Fruit fly (Drosophila melanogaster) whole organism, prepupa: Measurements from ENCODE around the gene CG32507.

Experiments used
- CG10669 ChIP-seq: fragments of 200-800 bp; sonication (Bioruptor generic); optimal IDR thresholded peaks from 3 replicates; lab custom pipeline; 2018; ENCODE audit warnings: missing biosample characterization, mild to moderate bottlenecking, missing genetic modification characterization, moderate library complexity
- CG11762 ChIP-seq: fragments of 200-800 bp; sonication (Bioruptor generic); optimal IDR thresholded peaks from 3 replicates; lab custom pipeline; 2016; ENCODE audit warnings: missing biosample characterization, missing genetic modification characterization; ENCODE audit not compliant: insufficient read depth
- CG11902 ChIP-seq: fragments of 200-800 bp; sonication (Bioruptor generic); optimal IDR thresholded peaks from 3 replicates; lab custom pipeline; 2016; ENCODE audit warnings: missing biosample characterization, missing genetic modification characterization
- CG15336 ChIP-seq: fragments of 200-800 bp; sonication (Bioruptor generic); IDR thresholded peaks from 2 replicates; pipeline ENCODE4 v1.3.6; 2022; ENCODE audit warnings: missing biosample characterization, missing genetic modification characterization
- CG1621 ChIP-seq: fragments of 200-800 bp; sonication (Bioruptor generic); optimal IDR thresholded peaks from 3 replicates; lab custom pipeline; 2018; ENCODE audit warnings: missing biosample characterization, mild to moderate bottlenecking, missing genetic modification characterization
- CG3032 ChIP-seq: fragments of 200-800 bp; optimal IDR thresholded peaks from 2 replicates; lab custom pipeline; 2019; ENCODE audit warnings: missing biosample characterization, mild to moderate bottlenecking, missing genetic modification characterization, moderate library complexity
- CG32006 ChIP-seq: fragments of 200-800 bp; sonication (Bioruptor generic); optimal IDR thresholded peaks from 3 replicates; lab custom pipeline; 2017; ENCODE audit warnings: missing biosample characterization, mild to moderate bottlenecking, missing genetic modification characterization
- CG4318 ChIP-seq: fragments of 200-800 bp; sonication (Bioruptor generic); optimal IDR thresholded peaks from 3 replicates; lab custom pipeline; 2017; ENCODE audit warnings: missing biosample characterization, mild to moderate bottlenecking, missing genetic modification characterization
- CG6163 ChIP-seq: fragments of 200-800 bp; sonication (Bioruptor generic); IDR thresholded peaks from 3 replicates; pipeline ENCODE4 v1.3.6; 2022; ENCODE audit warnings: missing biosample characterization, missing genetic modification characterization
- CG6276 ChIP-seq: fragments of 200-800 bp; sonication (Bioruptor generic); optimal IDR thresholded peaks from 2 replicates; lab custom pipeline; 2017; ENCODE audit warnings: missing biosample characterization, mild to moderate bottlenecking, missing genetic modification characterization
- CG6792 ChIP-seq: fragments of 200-800 bp; sonication (Bioruptor generic); optimal IDR thresholded peaks from 3 replicates; lab custom pipeline; 2016; ENCODE audit warnings: missing biosample characterization, missing genetic modification characterization
- CG7368 ChIP-seq: fragments of 200-800 bp; sonication (Bioruptor generic); optimal IDR thresholded peaks from 3 replicates; lab custom pipeline; 2016; ENCODE audit warnings: missing biosample characterization, missing genetic modification characterization
- CG8119 ChIP-seq: fragments of 200-800 bp; sonication (Bioruptor generic); IDR thresholded peaks from 3 replicates; pipeline ENCODE4 v1.3.6; 2022; ENCODE audit warnings: missing biosample characterization, missing genetic modification characterization
- CG8319 ChIP-seq: fragments of 200-800 bp; sonication (Bioruptor generic); optimal IDR thresholded peaks from 3 replicates; lab custom pipeline; 2016; ENCODE audit warnings: missing biosample characterization, missing genetic modification characterization
- CG9139 ChIP-seq: fragments of 200-800 bp; sonication (Bioruptor generic); optimal IDR thresholded peaks from 3 replicates; lab custom pipeline; 2017; ENCODE audit warnings: missing biosample characterization, mild to moderate bottlenecking, missing genetic modification characterization
- Eip75B ChIP-seq: fragments of 200-800 bp; sonication (Bioruptor generic); optimal IDR thresholded peaks from 3 replicates; lab custom pipeline; 2016; ENCODE audit warnings: missing biosample characterization, missing genetic modification characterization
- Eip78C ChIP-seq: fragments of 200-800 bp; sonication (Bioruptor generic); peaks from one replicate; lab custom pipeline; 2016; ENCODE audit warnings: missing biosample characterization, missing genetic modification characterization
- Eip93F ChIP-seq: fragments of 200-800 bp; sonication (Bioruptor generic); optimal IDR thresholded peaks from 2 replicates; lab custom pipeline; 2016; ENCODE audit warnings: missing biosample characterization, mild to moderate bottlenecking, missing genetic modification characterization
- Ets21C ChIP-seq: fragments of 200-800 bp; sonication (Bioruptor generic); optimal IDR thresholded peaks from 3 replicates; lab custom pipeline; 2016; ENCODE audit warnings: missing biosample characterization, missing genetic modification characterization
- Ets96B ChIP-seq: fragments of 200-800 bp; optimal IDR thresholded peaks from 2 replicates; lab custom pipeline; 2019; ENCODE audit warnings: missing biosample characterization, mild to moderate bottlenecking, missing genetic modification characterization, moderate library complexity
- Hr38 ChIP-seq: sonication (Bioruptor generic); optimal IDR thresholded peaks from 2 replicates; lab custom pipeline; 2016; ENCODE audit warnings: missing biosample characterization, missing genetic modification characterization
- Hr4 ChIP-seq: fragments of 200-800 bp; sonication (Bioruptor generic); optimal IDR thresholded peaks from 3 replicates; lab custom pipeline; 2016; ENCODE audit warnings: missing biosample characterization, missing genetic modification characterization
- Lpt ChIP-seq: fragments of 200-800 bp; sonication (Bioruptor generic); optimal IDR thresholded peaks from 3 replicates; lab custom pipeline; 2016; ENCODE audit warnings: missing biosample characterization, missing genetic modification characterization
- OdsH ChIP-seq: fragments of 200-800 bp; sonication (Bioruptor generic); optimal IDR thresholded peaks from 3 replicates; lab custom pipeline; 2016; ENCODE audit warnings: missing biosample characterization, missing genetic modification characterization
- Sox102F ChIP-seq: fragments of 200-800 bp; sonication (Bioruptor generic); optimal IDR thresholded peaks from 2 replicates; lab custom pipeline; 2016; ENCODE audit warnings: missing biosample characterization, mild to moderate bottlenecking, missing genetic modification characterization
- Sox14 ChIP-seq: fragments of 200-800 bp; sonication (Bioruptor generic); optimal IDR thresholded peaks from 3 replicates; lab custom pipeline; 2016; ENCODE audit warnings: missing biosample characterization, missing genetic modification characterization
- Sox15 ChIP-seq: fragments of 200-800 bp; sonication (Bioruptor generic); optimal IDR thresholded peaks from 3 replicates; lab custom pipeline; 2016; ENCODE audit warnings: missing biosample characterization, missing genetic modification characterization
- acj6 ChIP-seq: fragments of 200-800 bp; sonication (Bioruptor generic); optimal IDR thresholded peaks from 3 replicates; lab custom pipeline; 2016; ENCODE audit warnings: missing biosample characterization, missing genetic modification characterization
- dac ChIP-seq: fragments of 200-800 bp; sonication (Bioruptor generic); optimal IDR thresholded peaks from 2 replicates; lab custom pipeline; 2017; ENCODE audit warnings: missing biosample characterization, mild to moderate bottlenecking, missing genetic modification characterization
- eg ChIP-seq: fragments of 200-800 bp; sonication (Bioruptor generic); IDR thresholded peaks from 3 replicates; pipeline ENCODE4 v1.3.6; 2022; ENCODE audit warnings: missing biosample characterization, missing genetic modification characterization
- esn ChIP-seq: fragments of 200-800 bp; sonication (Bioruptor generic); optimal IDR thresholded peaks from 2 replicates; lab custom pipeline; 2016; ENCODE audit warnings: missing biosample characterization, mild to moderate bottlenecking, missing genetic modification characterization, moderate library complexity
- fd59A ChIP-seq: fragments of 200-800 bp; sonication (Bioruptor generic); optimal IDR thresholded peaks from 2 replicates; lab custom pipeline; 2017; ENCODE audit warnings: missing biosample characterization, mild to moderate bottlenecking, missing genetic modification characterization, missing genetic modification reagents
- fkh ChIP-seq: fragments of 200-800 bp; sonication (Bioruptor generic); optimal IDR thresholded peaks from 3 replicates; lab custom pipeline; 2017; ENCODE audit warnings: missing biosample characterization, mild to moderate bottlenecking, missing genetic modification characterization, moderate library complexity
- net ChIP-seq: fragments of 200-800 bp; sonication (Bioruptor generic); optimal IDR thresholded peaks from 3 replicates; lab custom pipeline; 2016; ENCODE audit warnings: missing biosample characterization, missing genetic modification characterization
- salr ChIP-seq, 2 experiments: fragments of 200-800 bp; sonication (Bioruptor generic); optimal IDR thresholded peaks; 3 replicates each; lab custom pipeline; 2016 to 2018; ENCODE audit warnings: missing biosample characterization in 2 of 2, missing genetic modification characterization in 2 of 2, mild to moderate bottlenecking in 1 of 2
- spab ChIP-seq: fragments of 200-800 bp; sonication (Bioruptor generic); optimal IDR thresholded peaks from 2 replicates; lab custom pipeline; 2017; ENCODE audit warnings: missing biosample characterization, mild to moderate bottlenecking, missing genetic modification characterization, missing genetic modification reagents
- ss ChIP-seq, 2 experiments: fragments of 200-800 bp; sonication (Bioruptor generic); optimal IDR thresholded peaks; 2 replicates in 1 of 2; 3 replicates in 1 of 2; lab custom pipeline; 2017 to 2018; ENCODE audit warnings: mild to moderate bottlenecking in 2 of 2, missing biosample characterization in 2 of 2, missing genetic modification characterization in 2 of 2, moderate library complexity in 1 of 2
- svp ChIP-seq: fragments of 200-800 bp; sonication (Bioruptor generic); peaks from one replicate; lab custom pipeline; 2016; ENCODE audit warnings: missing biosample characterization, missing genetic modification characterization
- topi ChIP-seq: fragments of 200-800 bp; sonication (Bioruptor generic); optimal IDR thresholded peaks from 3 replicates; lab custom pipeline; 2016; ENCODE audit warnings: missing biosample characterization, missing genetic modification characterization
- vri ChIP-seq: fragments of 200-800 bp; sonication (Bioruptor generic); optimal IDR thresholded peaks from 3 replicates; lab custom pipeline; 2016; ENCODE audit warnings: missing biosample characterization, mild to moderate bottlenecking, missing genetic modification characterization

CG32507 gene

dm6 chrX:20781120-20781519, at the start of gene CG32507:
CG32507 (minus strand) TSS chrX:20781220.
- TF ChIP-seq CG3032 (tag; lab: Kevin White, UChicago) = no peak
- no peak for TF ChIP-seq Hr38 (GFP tag; lab: Kevin White, UChicago)
- TF ChIP-seq Eip75B (GFP tag; lab: Kevin White, UChicago) = no peak
- no peak for TF ChIP-seq CG9139 (GFP tag; lab: Kevin White, UChicago)
- TF ChIP-seq CG15336 (GFP tag; lab: Robert Waterston, UW) = no peak
- TF ChIP-seq, all 60 proteins: peak for 0

- TF ChIP-seq dac = no peak
- TF ChIP-seq spab = no peak
Measured at dm6 chrX:20826147-20826546, 45.1 kb upstream of the CG32507 start.

dm6 chrX:20821846-20822245, 40.8 kb upstream of the CG32507 start, which contains the start of gene CG15450:
CG15450 (plus strand) TSS chrX:20822146.
- TF ChIP-seq CG3032 (tag; lab: Kevin White, UChicago) = no peak

- TF ChIP-seq CG6276 = no peak
- TF ChIP-seq CG8319 (GFP tag; lab: Kevin White, UChicago) = no peak
- no peak for TF ChIP-seq CG6163
- no peak for TF ChIP-seq CG32006 (GFP tag; lab: Kevin White, UChicago)
- no peak for TF ChIP-seq CG1621 (tag; lab: Kevin White, UChicago)
- TF ChIP-seq Sox14 (GFP tag; lab: Kevin White, UChicago) = no peak
- TF ChIP-seq CG9139 (GFP tag; lab: Kevin White, UChicago) = no peak
- no peak for TF ChIP-seq CG7368 (GFP tag; lab: Kevin White, UChicago)
- TF ChIP-seq acj6 = no peak
- TF ChIP-seq CG8119 (GFP tag; lab: Robert Waterston, UW) = no peak
- TF ChIP-seq CG4318 = no peak
- TF ChIP-seq OdsH = no peak
- no peak for TF ChIP-seq fd59A (GFP tag; lab: Kevin White, UChicago)
Measured at dm6 chrX:20797488-20797887, 16.5 kb upstream of the CG32507 start.

dm6 chrX:20776281-20776680, 4.7 kb downstream of the CG32507 start:
- TF ChIP-seq svp (peak; percentile 9), CG11902 (no peak)

dm6 chrX:20760444-20760843, 20.6 kb downstream of the CG32507 start:
- TF ChIP-seq vri = no peak
- TF ChIP-seq CG3032 (tag; lab: Kevin White, UChicago) = no peak
- peak; percentile 75 for TF ChIP-seq Eip78C (GFP tag; lab: Kevin White, UChicago)
- no peak for TF ChIP-seq ss (GFP tag; optimal IDR thresholded peaks at IDR 0.05; lab: Kevin White, UChicago)
- peak in 1 of 2 experiments; percentile 2 for TF ChIP-seq salr (GFP tag; optimal IDR thresholded peaks at IDR 0.05; lab: Kevin White, UChicago)
- no peak for TF ChIP-seq CG8119 (GFP tag; lab: Robert Waterston, UW)
- no peak for TF ChIP-seq fkh
- no peak for TF ChIP-seq Sox15
- TF ChIP-seq CG15336 (GFP tag; lab: Robert Waterston, UW) = no peak
- TF ChIP-seq Eip93F (GFP tag; lab: Kevin White, UChicago) = no peak
- peak; percentile 41; the same call in 1 of the 3 replicates for TF ChIP-seq eg (GFP tag; lab: Robert Waterston, UW)
- TF ChIP-seq CG6792 (GFP tag; lab: Kevin White, UChicago) = peak; percentile 17
- TF ChIP-seq CG10669 (GFP tag; lab: Kevin White, UChicago) = peak; percentile 9
- TF ChIP-seq svp = peak; percentile 63
- peak; percentile 20 for TF ChIP-seq OdsH
- TF ChIP-seq Ets21C (GFP tag; lab: Kevin White, UChicago) = no peak
- no peak for TF ChIP-seq CG11762 (GFP tag; lab: Kevin White, UChicago)
- TF ChIP-seq Hr4 (GFP tag; lab: Kevin White, UChicago) = peak; percentile 33
- TF ChIP-seq spab = no peak
- TF ChIP-seq CG11902 = no peak
- TF ChIP-seq Sox102F = no peak
- peak; percentile 41 for TF ChIP-seq Sox14 (GFP tag; lab: Kevin White, UChicago)
- TF ChIP-seq net = no peak
- TF ChIP-seq CG1621 (tag; lab: Kevin White, UChicago) = no peak
- TF ChIP-seq Hr38 (GFP tag; lab: Kevin White, UChicago) = no peak
- no peak for TF ChIP-seq Lpt (GFP tag; lab: Kevin White, UChicago)
- TF ChIP-seq Ets96B (tag; lab: Kevin White, UChicago) = no peak
- TF ChIP-seq CG7368 (GFP tag; lab: Kevin White, UChicago) = peak; percentile 8
- TF ChIP-seq CG4318 = no peak
- no peak for TF ChIP-seq fd59A (GFP tag; lab: Kevin White, UChicago)
- peak; percentile 41 for TF ChIP-seq topi (GFP tag; lab: Kevin White, UChicago)
- peak; percentile 37 for TF ChIP-seq acj6
- TF ChIP-seq esn (GFP tag; lab: Kevin White, UChicago) = peak; percentile 69
